Fruit fly (Drosophila melanogaster): ENCODE results near the gene CG1999.

DNA sequence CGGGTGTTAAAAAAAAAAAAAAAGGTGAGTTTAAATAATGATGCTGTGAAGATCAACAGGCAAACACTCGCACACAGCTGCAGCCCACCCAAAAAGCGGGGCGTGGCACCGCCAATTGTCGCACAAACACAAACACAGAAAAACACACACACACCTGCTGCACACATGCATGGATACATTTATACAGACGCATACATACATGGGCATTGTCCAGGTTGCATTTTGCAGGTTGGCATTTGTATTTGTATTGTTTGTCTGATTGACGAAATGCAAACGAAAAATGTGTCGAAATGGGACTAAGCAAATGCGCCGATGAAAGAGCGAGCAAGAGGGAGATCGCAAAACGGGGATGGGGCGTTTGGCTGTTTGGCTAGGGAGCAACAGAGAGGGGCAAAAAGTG lies 40.1 kb upstream of the CG1999 start:
- TF ChIP-seq Snoo (tag; optimal IDR thresholded peaks at IDR 0.05): no peak
- no peak for TF ChIP-seq gl (tag; optimal IDR thresholded peaks at IDR 0.05)
